Worm (Caenorhabditis elegans) whole organism, early embryonic: Measurements from ENCODE around the gene C47E12.3.
"Not testable (repeated sequence)": the region's sequence is repeated elsewhere in the genome, so short reads cannot be mapped to it uniquely, and the experiment has no call there.

Experiments
- B0310.2 ChIP-seq: sonication (generic microtip); optimal IDR thresholded peaks from 2 replicates; lab custom pipeline; 2016; ENCODE audit warnings: mild to moderate bottlenecking, missing genetic modification characterization, missing compliant biosample characterization
- F13C5.2 ChIP-seq: sonication (generic microtip); optimal IDR thresholded peaks from 2 replicates; lab custom pipeline; 2017; ENCODE audit warnings: mild to moderate bottlenecking, missing genetic modification characterization, inconsistent platforms, missing compliant biosample characterization
- aly-1 ChIP-seq: sonication (generic microtip); optimal IDR thresholded peaks from 2 replicates; lab custom pipeline; 2016; ENCODE audit warnings: missing genetic modification characterization, missing compliant biosample characterization
- ama-1 ChIP-seq: fragments of 150-350 bp; optimal IDR thresholded peaks from 2 replicates; lab custom pipeline; 2014
- ceh-13 ChIP-seq: fragments of 200-800 bp; sonication (Bioruptor generic); optimal IDR thresholded peaks from 2 replicates; lab custom pipeline; 2018; ENCODE audit warnings: mild to moderate bottlenecking, missing genetic modification characterization, missing compliant biosample characterization
- ceh-36 ChIP-seq: sonication (generic microtip); optimal IDR thresholded peaks from 2 replicates; lab custom pipeline; 2016; ENCODE audit warnings: missing genetic modification characterization, inconsistent platforms, missing compliant biosample characterization
- ets-7 ChIP-seq: sonication (generic microtip); optimal IDR thresholded peaks from 2 replicates; lab custom pipeline; 2016; ENCODE audit warnings: missing genotype, missing genetic modification characterization, missing compliant biosample characterization
- flt-1 ChIP-seq: fragments of 200-800 bp; sonication (Bioruptor generic); IDR thresholded peaks from 2 replicates; pipeline ENCODE4 v1.3.6; 2022; ENCODE audit warnings: missing genetic modification characterization, missing compliant biosample characterization
- hmbx-1 ChIP-seq: sonication (generic microtip); optimal IDR thresholded peaks from 2 replicates; lab custom pipeline; 2016; ENCODE audit warnings: mild to moderate bottlenecking, missing genetic modification characterization, missing compliant biosample characterization
- hmg-4 ChIP-seq: fragments of 200-800 bp; sonication (Bioruptor generic); optimal IDR thresholded peaks from 2 replicates; lab custom pipeline; 2018; ENCODE audit warnings: mild to moderate bottlenecking, missing genetic modification characterization, missing compliant biosample characterization
- hnd-1 ChIP-seq: sonication (generic microtip); optimal IDR thresholded peaks from 2 replicates; lab custom pipeline; 2016; ENCODE audit warnings: missing genetic modification characterization, missing compliant biosample characterization
- pes-1 ChIP-seq: fragments of 200-800 bp; sonication (Bioruptor generic); IDR thresholded peaks from 2 replicates; pipeline ENCODE4 v1.3.6; 2022; ENCODE audit warnings: missing genetic modification reagents, missing genetic modification characterization, missing compliant biosample characterization
- scrt-1 ChIP-seq: fragments of 200-800 bp; sonication (Bioruptor generic); IDR thresholded peaks from 2 replicates; pipeline ENCODE4 v1.3.6; 2022; ENCODE audit warnings: missing genetic modification characterization, missing compliant biosample characterization
- sea-1 ChIP-seq: fragments of 200-800 bp; sonication (Bioruptor generic); conservative IDR thresholded peaks from 2 replicates; pipeline ENCODE4 v1.3.6; 2022; ENCODE audit warnings: missing genetic modification characterization, missing compliant biosample characterization
- tbx-11 ChIP-seq: fragments of 200-800 bp; sonication (Bioruptor generic); IDR thresholded peaks from 2 replicates; pipeline ENCODE4 v1.3.6; 2022; ENCODE audit warnings: missing genetic modification characterization, missing compliant biosample characterization
- tbx-37 ChIP-seq: fragments of 200-800 bp; sonication (Bioruptor generic); conservative IDR thresholded peaks from 2 replicates; pipeline ENCODE4 v1.3.6; 2022; ENCODE audit warnings: missing genetic modification reagents, missing genetic modification characterization, missing compliant biosample characterization
- tra-4 ChIP-seq: sonication (generic microtip); optimal IDR thresholded peaks from 2 replicates; lab custom pipeline; 2017; ENCODE audit warnings: missing genetic modification characterization, missing compliant biosample characterization

C47E12.3 gene

DNA sequence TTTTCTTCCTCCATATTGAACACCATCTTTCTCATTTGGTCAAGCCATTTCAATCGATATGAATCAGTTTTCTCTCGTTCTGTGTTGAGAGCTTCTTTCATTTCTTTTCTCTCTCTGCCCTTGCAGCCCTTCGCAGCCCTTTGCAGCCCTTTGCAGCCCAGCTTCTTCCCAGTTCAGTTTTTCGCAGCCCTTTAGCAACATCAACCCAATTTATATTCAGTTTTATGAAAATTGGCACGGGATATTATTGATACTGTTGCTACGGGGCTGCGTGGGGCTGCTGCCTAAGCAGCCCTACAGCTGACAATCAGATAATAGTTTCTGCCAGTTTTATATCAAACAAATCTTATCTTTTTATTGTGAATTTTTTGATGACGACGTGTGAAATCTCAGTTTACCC, 35.3 kb upstream of the C47E12.3 start, which contains the start of gene F44D12.10:
Gene F44D12.10 (minus strand): TSS at position 101 of the 400 bp plus-strand sequence.
- TF ChIP-seq B0310.2 (tag; lab: Kevin White, UChicago) (no peak), sea-1 (GFP tag; lab: Robert Waterston, UW) (no peak), aly-1 (no peak), ets-7 (no peak), hmbx-1 (tag; lab: Kevin White, UChicago) (no peak), scrt-1 (GFP tag; lab: Robert Waterston, UW) (no peak), flt-1 (GFP tag; lab: Robert Waterston, UW) (no peak), ceh-36 (tag; lab: Kevin White, UChicago) (no peak)

DNA sequence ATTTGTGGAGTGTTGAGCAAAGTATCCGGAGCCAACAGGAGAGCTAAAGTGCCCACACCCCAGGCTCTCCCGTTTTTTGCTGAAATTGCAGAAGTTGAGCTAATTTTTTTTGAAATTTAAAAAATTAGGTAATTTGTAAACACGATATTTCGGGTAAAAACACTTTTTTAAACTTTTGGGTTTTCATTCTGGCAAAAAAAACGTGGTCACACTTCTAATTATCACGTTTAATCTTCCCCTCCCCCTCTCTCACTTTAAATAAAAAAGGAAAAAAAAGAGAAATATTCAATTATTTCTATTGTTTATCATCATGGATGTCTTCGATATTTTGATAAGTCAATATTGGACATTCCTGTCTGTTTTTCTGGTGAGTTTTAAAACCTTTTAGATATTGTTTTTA, 31.4 kb upstream of the C47E12.3 start, which contains the start of gene F44D12.6:
Gene F44D12.6 (plus strand): TSS at position 301 of the 400 bp plus-strand sequence.
- TF ChIP-seq scrt-1 (GFP tag; lab: Robert Waterston, UW) (no peak), hmg-4 (GFP tag; lab: Kevin White, UChicago) (no peak), tbx-11 (GFP tag; lab: Robert Waterston, UW) (no peak), ama-1 (no peak), ets-7 (no peak), sea-1 (GFP tag; lab: Robert Waterston, UW) (no peak), hnd-1 (tag; lab: Kevin White, UChicago) (no peak), F13C5.2 (tag; lab: Kevin White, UChicago) (no peak), ceh-13 (GFP tag; lab: Kevin White, UChicago) (no peak), flt-1 (GFP tag; lab: Robert Waterston, UW) (no peak), aly-1 (no peak), hmbx-1 (tag; lab: Kevin White, UChicago) (no peak), pes-1 (GFP tag; lab: Robert Waterston, UW) (no peak), B0310.2 (tag; lab: Kevin White, UChicago) (no peak), ceh-36 (tag; lab: Kevin White, UChicago) (no peak), tra-4 (tag; lab: Kevin White, UChicago) (no peak), tbx-37 (no peak)

- not testable (repeated sequence) for TF ChIP-seq F13C5.2 (tag; lab: Kevin White, UChicago); scrt-1 (GFP tag; lab: Robert Waterston, UW); B0310.2 (tag; lab: Kevin White, UChicago)
Measured at ce11 chrIV:10028779-10029178, 27.1 kb upstream of the C47E12.3 start, which contains the start of the genes F44D12.16 and msd-2. F44D12.16 (plus strand) TSS chrIV:10029079. msd-2 (plus strand) TSS chrIV:10029083.

- TF ChIP-seq ceh-13 (GFP tag; lab: Kevin White, UChicago) = no peak
- TF ChIP-seq hmg-4 (GFP tag; lab: Kevin White, UChicago) = no peak
Measured at ce11 chrIV:10027566-10027965, 25.9 kb upstream of the C47E12.3 start, which contains the start of gene gipc-2. gipc-2 (minus strand) TSS chrIV:10027666.

ce11 chrIV:10026129-10026528, 24.5 kb upstream of the C47E12.3 start:
- no peak for TF ChIP-seq scrt-1 (GFP tag; lab: Robert Waterston, UW)
- no peak for TF ChIP-seq pes-1 (GFP tag; lab: Robert Waterston, UW)
- no peak for TF ChIP-seq hmg-4 (GFP tag; lab: Kevin White, UChicago)
- TF ChIP-seq tbx-37 = no peak
- no peak for TF ChIP-seq ceh-36 (tag; lab: Kevin White, UChicago)
- TF ChIP-seq ceh-13 (GFP tag; lab: Kevin White, UChicago) = no peak
- no peak for TF ChIP-seq tra-4 (tag; lab: Kevin White, UChicago)
- no peak for TF ChIP-seq hnd-1 (tag; lab: Kevin White, UChicago)
- no peak for TF ChIP-seq ets-7
- no peak for TF ChIP-seq tbx-11 (GFP tag; lab: Robert Waterston, UW)
- no peak for TF ChIP-seq F13C5.2 (tag; lab: Kevin White, UChicago)
- TF ChIP-seq flt-1 (GFP tag; lab: Robert Waterston, UW) = no peak
- no peak for TF ChIP-seq B0310.2 (tag; lab: Kevin White, UChicago)
- no peak for TF ChIP-seq aly-1
- no peak for TF ChIP-seq sea-1 (GFP tag; lab: Robert Waterston, UW)
- no peak for TF ChIP-seq hmbx-1 (tag; lab: Kevin White, UChicago)
- TF ChIP-seq ama-1 = no peak

ce11 chrIV:10022991-10023390, 21.3 kb upstream of the C47E12.3 start, which contains the start of gene F44D12.8:
F44D12.8 (plus strand) TSS chrIV:10023291.
- TF ChIP-seq hmbx-1 (tag; lab: Kevin White, UChicago) = no peak

DNA sequence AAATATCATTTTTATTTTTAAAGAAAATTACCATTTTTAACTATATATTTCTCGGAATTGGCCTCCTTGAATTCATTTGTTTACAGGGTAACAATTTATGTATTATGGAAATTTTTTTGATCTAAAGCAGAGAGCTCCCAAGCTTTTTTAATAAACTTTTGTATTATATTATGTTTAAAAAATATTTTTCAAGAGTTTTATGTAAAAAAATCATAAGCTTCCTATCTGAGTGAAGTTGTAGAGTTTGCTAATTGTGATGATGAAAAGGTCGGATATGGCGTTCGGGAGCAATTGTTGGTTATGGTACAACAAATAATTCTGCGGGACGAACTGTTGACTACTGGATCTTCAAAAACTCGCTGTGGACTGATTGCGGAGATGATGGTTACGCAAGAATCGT, 19.6 kb upstream of the C47E12.3 start, which contains the start of gene F44D12.19:
Gene F44D12.19 (plus strand): TSS at position 301 of the 400 bp plus-strand sequence.
- TF ChIP-seq ets-7 = no peak
- TF ChIP-seq hnd-1 (tag; lab: Kevin White, UChicago) = no peak
- TF ChIP-seq pes-1 (GFP tag; lab: Robert Waterston, UW) = no peak
- TF ChIP-seq tbx-11 (GFP tag; lab: Robert Waterston, UW) = no peak
- TF ChIP-seq hmbx-1 (tag; lab: Kevin White, UChicago) = no peak
- TF ChIP-seq tra-4 (tag; lab: Kevin White, UChicago) = no peak
- TF ChIP-seq flt-1 (GFP tag; lab: Robert Waterston, UW) = no peak
- no peak for TF ChIP-seq ama-1
- no peak for TF ChIP-seq sea-1 (GFP tag; lab: Robert Waterston, UW)
- no peak for TF ChIP-seq ceh-13 (GFP tag; lab: Kevin White, UChicago)

- TF ChIP-seq hmbx-1 (tag; lab: Kevin White, UChicago) (no peak), tbx-37 (no peak), scrt-1 (GFP tag; lab: Robert Waterston, UW) (no peak), hmg-4 (GFP tag; lab: Kevin White, UChicago) (no peak), ama-1 (no peak), tra-4 (tag; lab: Kevin White, UChicago) (no peak), ets-7 (no peak), ceh-13 (GFP tag; lab: Kevin White, UChicago) (no peak), flt-1 (GFP tag; lab: Robert Waterston, UW) (no peak), ceh-36 (tag; lab: Kevin White, UChicago) (no peak), aly-1 (no peak), hnd-1 (tag; lab: Kevin White, UChicago) (no peak), B0310.2 (tag; lab: Kevin White, UChicago) (no peak), F13C5.2 (tag; lab: Kevin White, UChicago) (no peak), sea-1 (GFP tag; lab: Robert Waterston, UW) (no peak), tbx-11 (GFP tag; lab: Robert Waterston, UW) (no peak), pes-1 (GFP tag; lab: Robert Waterston, UW) (no peak)
Measured at ce11 chrIV:10017633-10018032, 16.0 kb upstream of the C47E12.3 start, which contains the start of gene F44D12.2. F44D12.2 (minus strand) TSS chrIV:10017733.
